Worm (Caenorhabditis elegans) whole organism, L4 larva: ENCODE results near the gene mrps-11.

Experiments used
- R02D3.7 ChIP-seq: fragments of 150-350 bp; sonication (generic microtip); optimal IDR thresholded peaks from 3 replicates; lab custom pipeline; 2014; ENCODE audit warnings: missing biosample characterization, missing genetic modification characterization
- aha-1 ChIP-seq: fragments of 150-350 bp; peaks from one replicate; lab custom pipeline; 2014; ENCODE audit warnings: missing biosample characterization, missing genetic modification characterization
- ama-1 ChIP-seq: fragments of 150-350 bp; optimal IDR thresholded peaks from 2 replicates; lab custom pipeline; 2014; ENCODE audit warnings: inconsistent platforms, mixed read lengths
- attf-4 ChIP-seq: sonication (generic microtip); optimal IDR thresholded peaks from 3 replicates; lab custom pipeline; 2017; ENCODE audit warnings: missing biosample characterization, missing genetic modification characterization
- ceh-20 ChIP-seq: fragments of 200-800 bp; sonication (Bioruptor generic); IDR thresholded peaks from 2 replicates; pipeline ENCODE4 v1.3.6; 2022; ENCODE audit warnings: missing genetic modification reagents, missing genetic modification characterization, missing compliant biosample characterization
- ceh-32 ChIP-seq: sonication (generic microtip); optimal IDR thresholded peaks from 2 replicates; lab custom pipeline; 2016; ENCODE audit warnings: mild to moderate bottlenecking, missing genetic modification characterization, missing compliant biosample characterization; ENCODE audit not compliant: poor library complexity
- ceh-82 ChIP-seq: sonication (generic microtip); optimal IDR thresholded peaks from 2 replicates; lab custom pipeline; 2017; ENCODE audit warnings: missing biosample characterization, missing genetic modification characterization
- daf-16 ChIP-seq, 3 experiments: sonication (generic microtip); optimal IDR thresholded peaks; 2 replicates each; lab custom pipeline; 2016 to 2017; ENCODE audit warnings: missing genetic modification characterization in 3 of 3, missing genetic modification reagents in 3 of 3, mild to moderate bottlenecking in 2 of 3, missing compliant biosample characterization in 2 of 3, missing biosample characterization in 1 of 3, moderate library complexity in 1 of 3
- dmd-6 ChIP-seq: fragments of 200-800 bp; sonication (Bioruptor generic); IDR thresholded peaks from 2 replicates; pipeline ENCODE4 v1.3.6; 2022; ENCODE audit warnings: missing genetic modification reagents, missing genetic modification characterization, missing compliant biosample characterization
- dve-1 ChIP-seq: sonication (generic microtip); optimal IDR thresholded peaks from 2 replicates; lab custom pipeline; 2017; ENCODE audit warnings: antibody characterized with exemption, mild to moderate bottlenecking, missing genetic modification characterization, missing compliant biosample characterization; ENCODE audit not compliant: insufficient read depth
- hlh-11 ChIP-seq: fragments of 200-800 bp; sonication (Bioruptor generic); optimal IDR thresholded peaks from 2 replicates; lab custom pipeline; 2018; ENCODE audit warnings: mild to moderate bottlenecking, missing genetic modification characterization, missing compliant biosample characterization
- hlh-30 ChIP-seq: sonication (generic microtip); optimal IDR thresholded peaks from 2 replicates; lab custom pipeline; 2017; ENCODE audit warnings: antibody characterized with exemption, mild to moderate bottlenecking, missing genetic modification characterization, missing compliant biosample characterization; ENCODE audit not compliant: insufficient read depth
- hmg-1.1 ChIP-seq: fragments of 200-800 bp; sonication (Bioruptor generic); IDR thresholded peaks from 2 replicates; pipeline ENCODE4 v1.3.6; 2022; ENCODE audit warnings: missing genetic modification reagents, missing genetic modification characterization, missing compliant biosample characterization
- lsy-2 ChIP-seq, 2 experiments: fragments of 150-350 bp in 1 of 2; sonication (generic microtip) in 1 of 2; optimal IDR thresholded peaks; 2 replicates each; lab custom pipeline; 2014 to 2017; ENCODE audit warnings: missing biosample characterization in 2 of 2, missing genetic modification characterization in 2 of 2
- mep-1 ChIP-seq: fragments of 150-350 bp; sonication (generic microtip); optimal IDR thresholded peaks from 3 replicates; lab custom pipeline; 2014; ENCODE audit warnings: missing biosample characterization, missing genetic modification characterization
- mes-2 ChIP-seq: sonication (generic microtip); optimal IDR thresholded peaks from 2 replicates; lab custom pipeline; 2016; ENCODE audit warnings: missing genotype, mild to moderate bottlenecking, missing genetic modification characterization, missing compliant biosample characterization; ENCODE audit not compliant: poor library complexity, severe bottlenecking
- mxl-3 ChIP-seq: fragments of 200-800 bp; sonication (Bioruptor generic); optimal IDR thresholded peaks from 2 replicates; lab custom pipeline; 2018; ENCODE audit warnings: mild to moderate bottlenecking, missing genetic modification characterization, missing compliant biosample characterization
- nhr-28 ChIP-seq: fragments of 150-350 bp; optimal IDR thresholded peaks from 2 replicates; lab custom pipeline; 2014; ENCODE audit warnings: missing biosample characterization, missing genetic modification characterization
- nhr-42 ChIP-seq: fragments of 200-800 bp; sonication (Bioruptor generic); IDR thresholded peaks from 2 replicates; pipeline ENCODE4 v1.3.6; 2022; ENCODE audit warnings: missing genetic modification characterization, missing compliant biosample characterization
- nhr-6 ChIP-seq: fragments of 150-350 bp; optimal IDR thresholded peaks from 2 replicates; lab custom pipeline; 2014; ENCODE audit warnings: missing biosample characterization, missing genetic modification characterization
- php-3 ChIP-seq: fragments of 200-800 bp; sonication (Bioruptor generic); IDR thresholded peaks from 2 replicates; pipeline ENCODE4 v1.3.6; 2022; ENCODE audit warnings: missing genetic modification reagents, missing genetic modification characterization, missing compliant biosample characterization
- pqm-1 ChIP-seq: sonication (generic microtip); optimal IDR thresholded peaks from 2 replicates; lab custom pipeline; 2017; ENCODE audit warnings: missing biosample characterization, missing genetic modification characterization
- rbr-2 ChIP-seq: sonication (generic microtip); optimal IDR thresholded peaks from 2 replicates; lab custom pipeline; 2016; ENCODE audit warnings: missing genotype, missing genetic modification characterization, missing compliant biosample characterization
- skn-1 ChIP-seq: fragments of 150-350 bp; optimal IDR thresholded peaks from 2 replicates; lab custom pipeline; 2014; ENCODE audit warnings: missing biosample characterization, missing genetic modification characterization
- snpc-4 ChIP-seq: fragments of 150-350 bp; optimal IDR thresholded peaks from 2 replicates; lab custom pipeline; 2014; ENCODE audit warnings: missing biosample characterization, missing genetic modification characterization
- unc-62 ChIP-seq, 3 experiments: fragments of 150-350 bp in 1 of 3; sonication (generic microtip); optimal IDR thresholded peaks in 2 of 3; peaks in 1 of 3; 1 replicate in 1 of 3; 2 replicates in 2 of 3; lab custom pipeline; 2014 to 2017; ENCODE audit warnings: missing biosample characterization in 3 of 3, missing genetic modification characterization in 3 of 3, missing genetic modification reagents in 3 of 3, missing genotype in 1 of 3
- zfp-3 ChIP-seq: fragments of 200-800 bp; sonication (Bioruptor generic); conservative IDR thresholded peaks from 2 replicates; pipeline ENCODE4 v1.3.6; 2022; ENCODE audit warnings: missing genetic modification reagents, missing genetic modification characterization, missing compliant biosample characterization
- ztf-7 ChIP-seq: fragments of 150-350 bp; optimal IDR thresholded peaks from 2 replicates; lab custom pipeline; 2014; ENCODE audit warnings: missing biosample characterization, missing genetic modification characterization

mrps-11 gene

DNA sequence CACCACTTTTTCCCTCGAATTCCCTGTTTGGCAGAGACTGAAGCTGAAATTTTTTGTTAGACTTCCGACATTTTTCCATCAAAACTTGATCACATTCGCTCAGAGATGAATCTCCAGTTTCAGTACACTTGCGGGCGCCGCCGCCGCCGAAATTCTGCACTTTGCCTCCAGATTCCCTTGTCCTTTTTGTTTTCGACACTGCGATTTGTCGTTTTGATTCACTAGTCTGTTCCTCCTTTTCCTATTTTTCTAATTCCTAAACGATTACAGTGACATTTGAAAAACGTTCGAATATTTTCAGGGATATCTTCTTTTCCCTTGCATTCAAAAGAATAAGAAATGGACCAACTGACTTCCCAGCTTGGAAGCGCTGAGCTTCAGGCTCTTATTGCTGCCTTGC lies 46.3 kb upstream of the mrps-11 start, which contains the start of gene F45D3.2:
Gene F45D3.2 (plus strand): TSS at position 301 of the 400 bp plus-strand sequence.
- TF ChIP-seq R02D3.7 (tag; lab: Kevin White, UChicago) (no peak), aha-1 (tag; lab: Kevin White, UChicago) (peak; percentile 29)
- TF ChIP-seq, all 104 proteins: peak for 1

- peak; percentile 20 for TF ChIP-seq pqm-1 (tag; lab: Kevin White, UChicago)
- peak; percentile 33 for TF ChIP-seq hlh-11 (tag; lab: Kevin White, UChicago)
- TF ChIP-seq nhr-6 (tag; lab: Kevin White, UChicago): no peak
- peak; percentile 13 for TF ChIP-seq mxl-3 (GFP tag; lab: Kevin White, UChicago)
- no peak for TF ChIP-seq nhr-42 (GFP tag; lab: Robert Waterston, UW)
- TF ChIP-seq dve-1 (tag; lab: Kevin White, UChicago): peak; percentile 27
- no peak for TF ChIP-seq attf-4 (tag; lab: Kevin White, UChicago)
- TF ChIP-seq mep-1 (tag; lab: Kevin White, UChicago): peak; percentile 31
- peak; percentile 63 for TF ChIP-seq ama-1 (lab: Kevin White, UChicago)
- TF ChIP-seq zfp-3 (GFP tag; lab: Robert Waterston, UW): no peak
- peak; percentile 43; the same call in 1 of the 2 replicates for TF ChIP-seq dmd-6 (GFP tag; lab: Robert Waterston, UW)
- TF ChIP-seq aha-1 (tag; lab: Kevin White, UChicago): peak; percentile 34
- peak; percentile 34 for TF ChIP-seq mes-2 (tag; lab: Kevin White, UChicago)
- peak; percentile 3 for TF ChIP-seq hlh-30 (tag; lab: Kevin White, UChicago)
- no peak for TF ChIP-seq daf-16 (GFP tag; optimal IDR thresholded peaks at IDR 0.05; lab: Kevin White, UChicago)
- no peak for TF ChIP-seq daf-16 (tag; optimal IDR thresholded peaks at IDR 0.05; lab: Kevin White, UChicago)
- TF ChIP-seq php-3 (GFP tag; lab: Robert Waterston, UW): no peak
- TF ChIP-seq ceh-20 (GFP tag; lab: Robert Waterston, UW): peak; percentile 59; the same call in 1 of the 2 replicates
- peak in 1 of 2 experiments; percentile 84 for TF ChIP-seq unc-62 (GFP tag; optimal IDR thresholded peaks at IDR 0.05 in 1 of 2; lab: Kevin White, UChicago)
- TF ChIP-seq unc-62 (tag; optimal IDR thresholded peaks at IDR 0.05; lab: Kevin White, UChicago): no peak
- no peak for TF ChIP-seq snpc-4
- peak; percentile 18 for TF ChIP-seq rbr-2 (tag; lab: Kevin White, UChicago)
Observed at ce11 chrV:12540018-12540417, 45.6 kb upstream of the mrps-11 start.

- peak; percentile 20 for TF ChIP-seq hlh-30 (tag; lab: Kevin White, UChicago)
- peak; percentile 26 to 50 for TF ChIP-seq lsy-2 (tag; optimal IDR thresholded peaks at IDR 0.05; lab: Kevin White, UChicago)
- TF ChIP-seq hlh-11 (tag; lab: Kevin White, UChicago): peak; percentile 1
- TF ChIP-seq skn-1: no peak
- TF ChIP-seq ceh-82 (tag; lab: Kevin White, UChicago): no peak
- TF ChIP-seq daf-16 (GFP tag; optimal IDR thresholded peaks at IDR 0.05; lab: Kevin White, UChicago): no peak
- TF ChIP-seq daf-16 (tag; optimal IDR thresholded peaks at IDR 0.05; lab: Kevin White, UChicago): peak; percentile 22
- peak; percentile 59; the same call in 1 of the 2 replicates for TF ChIP-seq hmg-1.1 (GFP tag; lab: Robert Waterston, UW)
- TF ChIP-seq mes-2 (tag; lab: Kevin White, UChicago): peak; percentile 8
- TF ChIP-seq ztf-7 (tag; lab: Kevin White, UChicago): no peak
- peak; percentile 53 for TF ChIP-seq mep-1 (tag; lab: Kevin White, UChicago)
- TF ChIP-seq nhr-6 (tag; lab: Kevin White, UChicago): peak; percentile 23
- no peak for TF ChIP-seq nhr-42 (GFP tag; lab: Robert Waterston, UW)
- peak; percentile 94 for TF ChIP-seq aha-1 (tag; lab: Kevin White, UChicago)
Observed at ce11 chrV:12538984-12539852, 44.8 kb upstream of the mrps-11 start.

DNA sequence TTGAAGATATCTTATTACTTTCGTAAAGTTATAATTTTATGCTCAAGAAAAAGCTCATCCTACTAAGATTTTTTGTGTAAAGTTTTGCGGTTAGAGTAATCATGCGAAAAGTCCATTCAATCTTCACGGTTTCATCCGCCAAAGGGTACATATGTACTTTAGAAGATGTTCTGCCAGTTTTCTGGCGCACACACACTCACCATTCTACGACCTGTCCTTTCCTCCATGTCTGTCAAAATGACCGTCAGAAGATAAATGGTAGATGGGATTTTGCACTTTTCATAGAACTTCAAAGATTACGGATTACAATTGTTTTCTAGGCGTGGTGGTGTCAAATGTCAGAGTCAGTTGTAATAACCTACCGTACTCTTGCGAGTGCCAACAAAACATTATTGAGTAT lies 43.1 kb upstream of the mrps-11 start:
- TF ChIP-seq nhr-28 (tag; lab: Kevin White, UChicago): peak; percentile 27
- no peak for TF ChIP-seq ceh-32 (tag; lab: Kevin White, UChicago)
